Worm (Caenorhabditis elegans) whole organism, late embryonic: ENCODE data around the gene sre-32.

Source experiments
- C08G9.2 ChIP-seq: sonication (generic microtip); optimal IDR thresholded peaks from 2 replicates; lab custom pipeline; 2016; ENCODE audit warnings: mild to moderate bottlenecking, missing genetic modification characterization, moderate library complexity, missing compliant biosample characterization
- C38D4.7 ChIP-seq: fragments of 200-800 bp; sonication (Bioruptor generic); optimal IDR thresholded peaks from 2 replicates; lab custom pipeline; 2018; ENCODE audit warnings: mild to moderate bottlenecking, missing genetic modification characterization, moderate library complexity, missing compliant biosample characterization
- K02D7.2 ChIP-seq: sonication (generic microtip); optimal IDR thresholded peaks from 2 replicates; lab custom pipeline; 2017; ENCODE audit warnings: mild to moderate bottlenecking, missing genetic modification characterization, missing compliant biosample characterization
- K09A11.1 ChIP-seq: sonication (generic microtip); optimal IDR thresholded peaks from 2 replicates; lab custom pipeline; 2017; ENCODE audit warnings: antibody characterized with exemption, mild to moderate bottlenecking, missing genetic modification characterization, missing compliant biosample characterization; ENCODE audit not compliant: insufficient read depth
- ahr-1 ChIP-seq: sonication (generic microtip); optimal IDR thresholded peaks from 2 replicates; lab custom pipeline; 2016; ENCODE audit warnings: missing genetic modification characterization, missing compliant biosample characterization
- ama-1 ChIP-seq: fragments of 150-350 bp; optimal IDR thresholded peaks from 2 replicates; lab custom pipeline; 2014
- ceh-14 ChIP-seq: sonication (generic microtip); optimal IDR thresholded peaks from 2 replicates; lab custom pipeline; 2016; ENCODE audit warnings: missing genotype, missing genetic modification characterization, missing compliant biosample characterization
- ceh-18 ChIP-seq: sonication (generic microtip); optimal IDR thresholded peaks from 2 replicates; lab custom pipeline; 2016; ENCODE audit warnings: missing genetic modification characterization, missing compliant biosample characterization
- ceh-22 ChIP-seq: sonication (generic microtip); optimal IDR thresholded peaks from 2 replicates; lab custom pipeline; 2017; ENCODE audit warnings: missing biosample characterization, missing genetic modification characterization
- ceh-24 ChIP-seq: sonication (generic microtip); optimal IDR thresholded peaks from 2 replicates; lab custom pipeline; 2016; ENCODE audit warnings: mild to moderate bottlenecking, missing genetic modification characterization, missing compliant biosample characterization
- ceh-30 ChIP-seq: fragments of 150-350 bp; optimal IDR thresholded peaks from 2 replicates; lab custom pipeline; 2014; ENCODE audit warnings: missing biosample characterization, missing genetic modification characterization
- ceh-34 ChIP-seq: sonication (generic microtip); optimal IDR thresholded peaks from 2 replicates; lab custom pipeline; 2016; ENCODE audit warnings: mild to moderate bottlenecking, missing genetic modification characterization, missing compliant biosample characterization
- ceh-45 ChIP-seq: fragments of 200-800 bp; sonication (Bioruptor generic); IDR thresholded peaks from 2 replicates; pipeline ENCODE4 v1.3.6; 2022; ENCODE audit warnings: missing genetic modification reagents, missing genetic modification characterization, missing compliant biosample characterization
- ceh-48 ChIP-seq: sonication (generic microtip); optimal IDR thresholded peaks from 2 replicates; lab custom pipeline; 2016; ENCODE audit warnings: missing genetic modification characterization, inconsistent platforms, missing compliant biosample characterization
- ceh-6 ChIP-seq: fragments of 200-800 bp; sonication (Bioruptor generic); optimal IDR thresholded peaks from 2 replicates; lab custom pipeline; 2018; ENCODE audit warnings: mild to moderate bottlenecking, missing genetic modification characterization, missing compliant biosample characterization
- ceh-9 ChIP-seq: sonication (generic microtip); optimal IDR thresholded peaks from 2 replicates; lab custom pipeline; 2016; ENCODE audit warnings: mild to moderate bottlenecking, missing genetic modification characterization, inconsistent platforms, missing compliant biosample characterization
- che-1 ChIP-seq: sonication (generic microtip); optimal IDR thresholded peaks from 2 replicates; lab custom pipeline; 2016; ENCODE audit warnings: mild to moderate bottlenecking, missing genetic modification characterization, missing compliant biosample characterization
- dve-1 ChIP-seq: sonication (generic microtip); optimal IDR thresholded peaks from 2 replicates; lab custom pipeline; 2017; ENCODE audit warnings: antibody characterized with exemption, mild to moderate bottlenecking, missing genetic modification characterization, missing compliant biosample characterization
- elt-4 ChIP-seq: sonication (generic microtip); optimal IDR thresholded peaks from 2 replicates; lab custom pipeline; 2016; ENCODE audit warnings: missing genetic modification characterization, missing compliant biosample characterization
- eyg-1 ChIP-seq: sonication (generic microtip); optimal IDR thresholded peaks from 2 replicates; lab custom pipeline; 2016; ENCODE audit warnings: missing genotype, missing genetic modification characterization, missing compliant biosample characterization
- fax-1 ChIP-seq: sonication (generic microtip); optimal IDR thresholded peaks from 2 replicates; lab custom pipeline; 2016; ENCODE audit warnings: missing genotype, missing genetic modification characterization, missing compliant biosample characterization
- fkh-10 ChIP-seq: fragments of 150-350 bp; optimal IDR thresholded peaks from 2 replicates; lab custom pipeline; 2014; ENCODE audit warnings: missing biosample characterization, missing genetic modification reagents, missing genetic modification characterization
- fkh-6 ChIP-seq: sonication (generic microtip); optimal IDR thresholded peaks from 2 replicates; lab custom pipeline; 2016; ENCODE audit warnings: missing genetic modification characterization, missing compliant biosample characterization
- hlh-15 ChIP-seq: sonication (generic microtip); optimal IDR thresholded peaks from 2 replicates; lab custom pipeline; 2016; ENCODE audit warnings: missing genetic modification characterization, missing compliant biosample characterization
- hlh-8 ChIP-seq: sonication (generic microtip); optimal IDR thresholded peaks from 2 replicates; lab custom pipeline; 2016; ENCODE audit warnings: missing genotype, missing genetic modification characterization, missing compliant biosample characterization
- madf-2 ChIP-seq: sonication (generic microtip); optimal IDR thresholded peaks from 2 replicates; lab custom pipeline; 2017; ENCODE audit warnings: missing genetic modification characterization, missing compliant biosample characterization
- mec-3 ChIP-seq: sonication (generic microtip); optimal IDR thresholded peaks from 2 replicates; lab custom pipeline; 2016; ENCODE audit warnings: borderline replicate concordance, missing genetic modification characterization, missing compliant biosample characterization
- nhr-11 ChIP-seq: fragments of 150-350 bp; optimal IDR thresholded peaks from 2 replicates; lab custom pipeline; 2014; ENCODE audit warnings: missing biosample characterization, missing genetic modification characterization
- nhr-232 ChIP-seq: sonication (generic microtip); optimal IDR thresholded peaks from 2 replicates; lab custom pipeline; 2016; ENCODE audit warnings: missing genetic modification characterization, missing compliant biosample characterization
- npax-4 ChIP-seq: sonication (generic microtip); optimal IDR thresholded peaks from 2 replicates; lab custom pipeline; 2016; ENCODE audit warnings: missing genetic modification characterization, missing compliant biosample characterization
- odd-2 ChIP-seq: sonication (generic microtip); optimal IDR thresholded peaks from 2 replicates; lab custom pipeline; 2017; ENCODE audit warnings: antibody characterized with exemption, mild to moderate bottlenecking, missing genetic modification characterization, missing compliant biosample characterization
- pag-3 ChIP-seq: sonication (generic microtip); optimal IDR thresholded peaks from 2 replicates; lab custom pipeline; 2016; ENCODE audit warnings: missing compliant biosample characterization, missing genetic modification characterization, borderline replicate concordance
- pat-9 ChIP-seq: fragments of 200-800 bp; sonication (Bioruptor generic); optimal IDR thresholded peaks from 2 replicates; lab custom pipeline; 2018; ENCODE audit warnings: mild to moderate bottlenecking, missing genetic modification characterization, moderate library complexity, missing compliant biosample characterization
- pha-4 ChIP-seq: fragments of 150-350 bp; optimal IDR thresholded peaks from 2 replicates; lab custom pipeline; 2018; ENCODE audit warnings: missing biosample characterization, missing genetic modification reagents, missing genetic modification characterization
- pqm-1 ChIP-seq: sonication (generic microtip); optimal IDR thresholded peaks from 2 replicates; lab custom pipeline; 2016; ENCODE audit warnings: missing genetic modification characterization, missing compliant biosample characterization
- pros-1 ChIP-seq: fragments of 150-350 bp; optimal IDR thresholded peaks from 2 replicates; lab custom pipeline; 2014; ENCODE audit warnings: missing biosample characterization, missing genetic modification reagents, missing genetic modification characterization
- ref-2 ChIP-seq: sonication (generic microtip); optimal IDR thresholded peaks from 2 replicates; lab custom pipeline; 2016; ENCODE audit warnings: missing genetic modification characterization, missing compliant biosample characterization
- sox-4 ChIP-seq: sonication (generic microtip); optimal IDR thresholded peaks from 2 replicates; lab custom pipeline; 2017; ENCODE audit warnings: mild to moderate bottlenecking, missing genetic modification characterization, inconsistent platforms, missing compliant biosample characterization
- syd-9 ChIP-seq: sonication (generic microtip); optimal IDR thresholded peaks from 2 replicates; lab custom pipeline; 2016; ENCODE audit warnings: mild to moderate bottlenecking, missing genetic modification characterization, moderate library complexity, missing compliant biosample characterization
- tbx-7 ChIP-seq: sonication (generic microtip); optimal IDR thresholded peaks from 2 replicates; lab custom pipeline; 2016; ENCODE audit warnings: missing genotype, missing genetic modification characterization, missing compliant biosample characterization
- unc-3 ChIP-seq, 2 experiments: fragments of 200-800 bp in 1 of 2; sonication (Bioruptor generic) in 1 of 2; sonication (generic microtip) in 1 of 2; conservative IDR thresholded peaks in 1 of 2; optimal IDR thresholded peaks in 1 of 2; 2 replicates each; pipeline versions ENCODE4 v1.3.6 to Lab custom; 2016 to 2022; ENCODE audit warnings: missing compliant biosample characterization in 2 of 2, missing genetic modification characterization in 2 of 2, missing genetic modification reagents in 1 of 2
- unc-42 ChIP-seq: sonication (generic microtip); optimal IDR thresholded peaks from 2 replicates; lab custom pipeline; 2016; ENCODE audit warnings: missing genotype, missing genetic modification characterization, missing compliant biosample characterization
- unc-55 ChIP-seq: sonication (generic microtip); optimal IDR thresholded peaks from 2 replicates; lab custom pipeline; 2017; ENCODE audit warnings: missing biosample characterization, missing genetic modification reagents, missing genetic modification characterization
- unc-86 ChIP-seq: sonication (generic microtip); optimal IDR thresholded peaks from 2 replicates; lab custom pipeline; 2016; ENCODE audit warnings: missing genetic modification characterization, missing compliant biosample characterization
- zip-5 ChIP-seq: sonication (generic microtip); optimal IDR thresholded peaks from 2 replicates; lab custom pipeline; 2016; ENCODE audit warnings: missing genetic modification characterization, missing compliant biosample characterization

sre-32 gene

DNA sequence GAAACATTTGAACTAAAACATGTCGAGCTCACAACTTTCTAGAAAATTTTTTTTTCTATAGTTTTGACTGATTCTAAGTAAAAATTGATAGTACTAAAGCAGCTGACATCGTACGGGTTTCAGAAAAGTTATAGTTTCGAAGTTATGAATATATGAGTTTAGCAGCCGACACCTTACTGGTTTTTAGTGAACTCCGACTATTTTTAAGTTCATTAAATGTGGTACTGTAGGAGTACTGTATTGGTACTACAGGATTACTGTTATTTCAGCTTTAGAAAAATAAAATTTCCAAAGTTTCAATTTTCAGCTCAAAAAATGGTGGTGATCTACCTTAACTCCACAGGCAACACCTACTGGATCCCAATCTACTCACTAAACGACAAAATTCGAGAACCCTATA is 9.0 kb upstream of the sre-32 start, which contains the start of gene sre-37:
Gene sre-37 (plus strand): TSS at position 301 of the 400 bp plus-strand sequence.
- no peak for TF ChIP-seq npax-4
- no peak for TF ChIP-seq ceh-9
- TF ChIP-seq odd-2 (tag; lab: Kevin White, UChicago): no peak

- TF ChIP-seq K02D7.2 (tag; lab: Kevin White, UChicago): no peak
- TF ChIP-seq C38D4.7 (GFP tag; lab: Kevin White, UChicago): no peak
- TF ChIP-seq fax-1 (tag; lab: Kevin White, UChicago): no peak
- TF ChIP-seq ama-1 (lab: Kevin White, UChicago): no peak
- no peak for TF ChIP-seq pat-9 (tag; lab: Kevin White, UChicago)
- no peak for TF ChIP-seq hlh-8
- no peak for TF ChIP-seq K09A11.1
- TF ChIP-seq pag-3 (tag; lab: Kevin White, UChicago): no peak
- TF ChIP-seq, all 69 proteins: peak for 0
Measured at ce11 chrII:12462244-12462643, 5.7 kb upstream of the sre-32 start, which contains the start of gene F15A4.2. Gene F15A4.2 (plus strand): TSS chrII:12462544.

DNA sequence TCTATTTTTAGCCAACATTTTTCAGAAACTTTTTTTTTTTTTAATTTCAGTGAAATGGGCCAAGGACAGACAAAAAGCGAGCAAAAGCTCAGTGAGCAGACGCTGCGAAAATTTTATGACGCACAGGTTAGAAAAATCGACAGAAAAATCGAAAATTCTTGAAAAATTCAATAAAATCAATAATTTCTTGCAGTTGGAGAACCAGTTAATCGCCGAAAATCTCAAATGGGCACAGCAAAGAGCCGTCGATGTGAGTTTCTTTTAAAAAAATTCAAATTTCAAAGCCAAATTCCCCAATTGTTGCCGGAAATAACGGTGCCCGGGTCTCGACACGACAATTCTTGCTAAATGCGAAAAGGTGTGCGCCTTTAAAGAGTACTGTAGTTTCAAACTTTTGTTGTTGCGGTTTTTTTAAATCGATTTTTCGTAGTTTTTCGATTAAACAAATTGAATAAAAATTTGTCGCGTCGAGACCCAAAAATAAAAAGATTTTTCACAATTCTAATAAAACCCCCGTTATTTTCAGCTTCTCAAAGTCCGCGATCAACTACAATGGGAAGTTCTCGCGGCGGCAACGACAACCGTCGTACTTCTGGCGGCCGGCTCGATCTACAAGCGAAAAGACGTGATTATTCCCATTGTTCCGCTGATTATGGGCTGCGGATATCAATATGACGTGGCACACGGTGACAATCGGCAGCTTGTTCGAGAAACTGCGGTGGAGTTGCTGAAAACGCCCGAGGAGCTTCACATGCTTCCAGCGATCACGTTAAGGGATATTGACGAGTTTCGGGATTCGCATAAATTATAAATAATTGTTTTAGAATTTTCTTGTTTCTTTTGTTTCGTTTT is 4.3 kb upstream of the sre-32 start, which contains the start of gene tag-280:
Gene tag-280 (plus strand): TSS at position 51 of the 852 bp plus-strand sequence.
- TF ChIP-seq hlh-8 (no peak), unc-55 (GFP tag; lab: Kevin White, UChicago) (no peak), ceh-34 (tag; lab: Kevin White, UChicago) (no peak)
- TF ChIP-seq, all 69 proteins: peak for 0

ce11 chrII:12459422-12459821 is 2.9 kb upstream of the sre-32 start, which contains the start of gene tag-281:
Gene tag-281 (plus strand): TSS chrII:12459761.
- TF ChIP-seq ceh-45 (no peak), hlh-15 (tag; lab: Kevin White, UChicago) (no peak), ceh-30 (tag; lab: Kevin White, UChicago) (no peak), K02D7.2 (tag; lab: Kevin White, UChicago) (no peak), nhr-232 (tag; lab: Kevin White, UChicago) (no peak), ceh-34 (tag; lab: Kevin White, UChicago) (peak; percentile 12), ref-2 (tag; lab: Kevin White, UChicago) (no peak), C08G9.2 (tag; lab: Kevin White, UChicago) (no peak), pqm-1 (no peak), che-1 (tag; lab: Kevin White, UChicago) (no peak), ama-1 (lab: Kevin White, UChicago) (no peak), ceh-48 (tag; lab: Kevin White, UChicago) (peak; percentile 3), pros-1 (tag; lab: Kevin White, UChicago) (no peak), ceh-22 (no peak), tbx-7 (tag; lab: Kevin White, UChicago) (no peak), syd-9 (tag; lab: Kevin White, UChicago) (no peak), ceh-18 (peak; percentile 25), pha-4 (no peak), fkh-6 (tag; lab: Kevin White, UChicago) (no peak), nhr-11 (no peak), elt-4 (tag; lab: Kevin White, UChicago) (no peak), mec-3 (no peak), ceh-6 (GFP tag; lab: Kevin White, UChicago) (no peak), eyg-1 (no peak), unc-86 (tag; lab: Kevin White, UChicago) (peak; percentile 21), ceh-14 (tag; lab: Kevin White, UChicago) (no peak), hlh-8 (no peak), zip-5 (no peak), unc-42 (tag; lab: Kevin White, UChicago) (peak; percentile 47), ceh-24 (no peak), fkh-10 (GFP tag; lab: Kevin White, UChicago) (no peak), sox-4 (no peak), madf-2 (tag; lab: Kevin White, UChicago) (no peak), unc-55 (GFP tag; lab: Kevin White, UChicago) (no peak), unc-3 (GFP tag; conservative IDR thresholded peaks at IDR 0.05; lab: Robert Waterston, UW) (no peak), unc-3 (tag; optimal IDR thresholded peaks at IDR 0.05; lab: Kevin White, UChicago) (no peak), ahr-1 (tag; lab: Kevin White, UChicago) (no peak), dve-1 (tag; lab: Kevin White, UChicago) (no peak)
